Worm (Caenorhabditis elegans) whole organism, young adult: ENCODE results near the gene Y76B12C.6.
A peak's percentile ranks its signal among the peaks of the same experiment; 100 is the strongest.

Experiments used
- C06A6.2 ChIP-seq: fragments of 200-800 bp; sonication (Bioruptor generic); conservative IDR thresholded peaks from 2 replicates; pipeline ENCODE4 v1.3.6; 2022; ENCODE audit warnings: missing genetic modification characterization, missing compliant biosample characterization
- D2030.7 ChIP-seq: fragments of 200-800 bp; sonication (Bioruptor generic); IDR thresholded peaks from 2 replicates; pipeline ENCODE4 v1.3.6; 2022; ENCODE audit warnings: missing genetic modification reagents, missing genetic modification characterization, missing compliant biosample characterization
- F10E7.11 ChIP-seq: sonication (generic microtip); optimal IDR thresholded peaks from 2 replicates; lab custom pipeline; 2017; ENCODE audit warnings: mild to moderate bottlenecking, missing genetic modification characterization, moderate library complexity, missing compliant biosample characterization
- F23B12.7 ChIP-seq: sonication (generic microtip); optimal IDR thresholded peaks from 2 replicates; lab custom pipeline; 2017; ENCODE audit warnings: missing genetic modification characterization, mild to moderate bottlenecking, missing compliant biosample characterization, antibody characterized with exemption, moderate library complexity; ENCODE audit not compliant: insufficient read depth
- F52B5.7 ChIP-seq: sonication (generic microtip); optimal IDR thresholded peaks from 2 replicates; lab custom pipeline; 2016; ENCODE audit warnings: mild to moderate bottlenecking, missing genetic modification characterization, missing compliant biosample characterization
- F57A8.1 ChIP-seq: fragments of 200-800 bp; sonication (Bioruptor generic); optimal IDR thresholded peaks from 2 replicates; lab custom pipeline; 2018; ENCODE audit warnings: mild to moderate bottlenecking, missing genetic modification characterization, moderate library complexity, missing compliant biosample characterization
- F57C9.4 ChIP-seq: sonication (generic microtip); optimal IDR thresholded peaks from 2 replicates; lab custom pipeline; 2017; ENCODE audit warnings: mild to moderate bottlenecking, missing genetic modification characterization, missing compliant biosample characterization
- Y67H2A.10 ChIP-seq: fragments of 200-800 bp; sonication (Bioruptor generic); conservative IDR thresholded peaks from 2 replicates; pipeline ENCODE4 v1.3.6; 2022; ENCODE audit warnings: missing genetic modification reagents, missing genetic modification characterization, missing compliant biosample characterization
- Y79H2A.3 ChIP-seq: fragments of 200-800 bp; sonication (Bioruptor generic); conservative IDR thresholded peaks from 2 replicates; pipeline ENCODE4 v1.3.6; 2022; ENCODE audit warnings: missing genetic modification reagents, missing genetic modification characterization, missing compliant biosample characterization
- akir-1 ChIP-seq: fragments of 200-800 bp; sonication (Bioruptor generic); optimal IDR thresholded peaks from 2 replicates; lab custom pipeline; 2018; ENCODE audit warnings: mild to moderate bottlenecking, missing genetic modification characterization, moderate library complexity, missing compliant biosample characterization
- ama-1 ChIP-seq, 3 experiments: fragments of 150-350 bp in 1 of 3; sonication (generic microtip) in 2 of 3; optimal IDR thresholded peaks; 2 replicates each; lab custom pipeline; 2014 to 2018; ENCODE audit warnings: missing biosample characterization in 2 of 3, missing genetic modification characterization in 2 of 3, missing genetic modification reagents in 2 of 3
- attf-3 ChIP-seq: fragments of 200-800 bp; sonication (Bioruptor generic); conservative IDR thresholded peaks from 2 replicates; pipeline ENCODE4 v1.3.6; 2022; ENCODE audit warnings: missing genetic modification reagents, missing genetic modification characterization, missing compliant biosample characterization
- bed-1 ChIP-seq: fragments of 200-800 bp; sonication (Bioruptor generic); IDR thresholded peaks from 2 replicates; pipeline ENCODE4 v1.3.6; 2022; ENCODE audit warnings: missing genetic modification reagents, missing genetic modification characterization, missing compliant biosample characterization
- ceh-100 ChIP-seq: fragments of 200-800 bp; sonication (Bioruptor generic); IDR thresholded peaks from 2 replicates; pipeline ENCODE4 v1.3.6; 2022; ENCODE audit warnings: missing genetic modification reagents, missing genetic modification characterization, missing compliant biosample characterization
- ceh-40 ChIP-seq: fragments of 200-800 bp; sonication (Bioruptor generic); IDR thresholded peaks from 2 replicates; pipeline ENCODE4 v1.3.6; 2022; ENCODE audit warnings: missing genetic modification characterization, missing compliant biosample characterization
- ceh-79 ChIP-seq: sonication (generic microtip); optimal IDR thresholded peaks from 2 replicates; lab custom pipeline; 2017; ENCODE audit warnings: mild to moderate bottlenecking, missing genetic modification characterization, missing compliant biosample characterization
- ceh-91 ChIP-seq: fragments of 200-800 bp; sonication (Bioruptor generic); IDR thresholded peaks from 2 replicates; pipeline ENCODE4 v1.3.6; 2022; ENCODE audit warnings: missing genetic modification reagents, missing genetic modification characterization, missing compliant biosample characterization
- efl-1 ChIP-seq: fragments of 150-350 bp; optimal IDR thresholded peaks from 2 replicates; lab custom pipeline; 2014; ENCODE audit warnings: missing biosample characterization, missing genetic modification reagents, missing genetic modification characterization
- egrh-3 ChIP-seq: fragments of 200-800 bp; sonication (Bioruptor generic); IDR thresholded peaks from 2 replicates; pipeline ENCODE4 v1.3.6; 2022; ENCODE audit warnings: missing genetic modification reagents, missing genetic modification characterization, missing compliant biosample characterization
- ekl-4 ChIP-seq: fragments of 200-800 bp; sonication (Bioruptor generic); IDR thresholded peaks from 2 replicates; pipeline ENCODE4 v1.3.6; 2022; ENCODE audit warnings: missing genetic modification reagents, missing genetic modification characterization, missing compliant biosample characterization
- fkh-3 ChIP-seq: sonication (generic microtip); optimal IDR thresholded peaks from 2 replicates; lab custom pipeline; 2016; ENCODE audit warnings: mild to moderate bottlenecking, missing genetic modification characterization, missing compliant biosample characterization
- hlh-26 ChIP-seq: fragments of 200-800 bp; sonication (Bioruptor generic); conservative IDR thresholded peaks from 2 replicates; pipeline ENCODE4 v1.3.6; 2022; ENCODE audit warnings: missing genetic modification reagents, missing genetic modification characterization, missing compliant biosample characterization
- hmg-1.2 ChIP-seq: fragments of 200-800 bp; sonication (Bioruptor generic); IDR thresholded peaks from 2 replicates; pipeline ENCODE4 v1.3.6; 2022; ENCODE audit warnings: missing genetic modification reagents, missing genetic modification characterization, missing compliant biosample characterization
- hsf-1 ChIP-seq: fragments of 200-800 bp; sonication (Bioruptor generic); IDR thresholded peaks from 2 replicates; pipeline ENCODE4 v1.3.6; 2022; ENCODE audit warnings: missing genetic modification reagents, missing genetic modification characterization, missing compliant biosample characterization
- lin-26 ChIP-seq: fragments of 200-800 bp; sonication (Bioruptor generic); IDR thresholded peaks from 2 replicates; pipeline ENCODE4 v1.3.6; 2022; ENCODE audit warnings: missing genetic modification reagents, missing genetic modification characterization, missing compliant biosample characterization
- lir-1 ChIP-seq: fragments of 200-800 bp; sonication (Bioruptor generic); conservative IDR thresholded peaks from 2 replicates; pipeline ENCODE4 v1.3.6; 2022; ENCODE audit warnings: missing genetic modification reagents, missing genetic modification characterization, missing compliant biosample characterization
- madf-10 ChIP-seq: sonication (generic microtip); optimal IDR thresholded peaks from 2 replicates; lab custom pipeline; 2016; ENCODE audit warnings: mild to moderate bottlenecking, missing genetic modification characterization, missing compliant biosample characterization
- madf-6 ChIP-seq: fragments of 200-800 bp; sonication (Bioruptor generic); IDR thresholded peaks from 2 replicates; pipeline ENCODE4 v1.3.6; 2022; ENCODE audit warnings: missing genetic modification reagents, missing genetic modification characterization, missing compliant biosample characterization
- madf-8 ChIP-seq: fragments of 200-800 bp; sonication (Bioruptor generic); conservative IDR thresholded peaks from 2 replicates; pipeline ENCODE4 v1.3.6; 2022; ENCODE audit warnings: missing genetic modification reagents, missing genetic modification characterization, missing compliant biosample characterization
- nhr-90 ChIP-seq: sonication (generic microtip); optimal IDR thresholded peaks from 2 replicates; lab custom pipeline; 2016; ENCODE audit warnings: missing genotype, mild to moderate bottlenecking, missing genetic modification characterization, missing compliant biosample characterization
- pbrm-1 ChIP-seq: fragments of 200-800 bp; sonication (Bioruptor generic); IDR thresholded peaks from 2 replicates; pipeline ENCODE4 v1.3.6; 2022; ENCODE audit warnings: missing genetic modification reagents, missing genetic modification characterization, missing compliant biosample characterization
- rec-8 ChIP-seq, 2 experiments: sonication (generic microtip); optimal IDR thresholded peaks; 2 replicates each; lab custom pipeline; 2016; ENCODE audit warnings: mild to moderate bottlenecking in 2 of 2, missing genetic modification characterization in 2 of 2, missing genetic modification reagents in 2 of 2, missing genotype in 2 of 2, missing biosample characterization in 1 of 2, missing compliant biosample characterization in 1 of 2, moderate library complexity in 1 of 2
- rpc-1 ChIP-seq, 2 experiments: fragments of 150-350 bp in 1 of 2; sonication (generic microtip) in 1 of 2; optimal IDR thresholded peaks; 2 replicates each; lab custom pipeline; 2014 to 2018; ENCODE audit warnings: missing biosample characterization in 1 of 2, missing genetic modification characterization in 1 of 2, missing genetic modification reagents in 1 of 2, missing genotype in 1 of 2
- sdz-38 ChIP-seq: sonication (generic microtip); optimal IDR thresholded peaks from 2 replicates; lab custom pipeline; 2016; ENCODE audit warnings: missing genotype, missing genetic modification characterization, missing compliant biosample characterization
- snpc-1.1 ChIP-seq: sonication (generic microtip); optimal IDR thresholded peaks from 2 replicates; lab custom pipeline; 2017; ENCODE audit warnings: missing genetic modification characterization, mild to moderate bottlenecking, missing compliant biosample characterization, antibody characterized with exemption, moderate library complexity, missing genotype, missing genetic modification reagents; ENCODE audit not compliant: insufficient read depth
- tbp1 ChIP-seq: fragments of 200-800 bp; sonication (Bioruptor generic); optimal IDR thresholded peaks from 2 replicates; lab custom pipeline; 2018; ENCODE audit warnings: mild to moderate bottlenecking, missing genetic modification characterization, missing compliant biosample characterization
- tbx-9 ChIP-seq: sonication (generic microtip); optimal IDR thresholded peaks from 2 replicates; lab custom pipeline; 2016; ENCODE audit warnings: borderline replicate concordance, missing genetic modification characterization, inconsistent platforms, missing compliant biosample characterization
- unc-130 ChIP-seq: sonication (generic microtip); optimal IDR thresholded peaks from 2 replicates; lab custom pipeline; 2016; ENCODE audit warnings: missing genetic modification reagents, missing genetic modification characterization, missing compliant biosample characterization
- zfh-2 ChIP-seq: fragments of 200-800 bp; sonication (Bioruptor generic); conservative IDR thresholded peaks from 2 replicates; pipeline ENCODE4 v1.3.6; 2022; ENCODE audit warnings: missing genetic modification reagents, missing genetic modification characterization, missing compliant biosample characterization
- ztf-18 ChIP-seq: sonication (generic microtip); optimal IDR thresholded peaks from 2 replicates; lab custom pipeline; 2016; ENCODE audit warnings: missing genotype, mild to moderate bottlenecking, missing genetic modification characterization, missing compliant biosample characterization
- ztf-22 ChIP-seq: fragments of 200-800 bp; sonication (Bioruptor generic); optimal IDR thresholded peaks from 2 replicates; lab custom pipeline; 2018; ENCODE audit warnings: mild to moderate bottlenecking, missing genetic modification characterization, moderate library complexity, missing compliant biosample characterization
- ztf-28 ChIP-seq: fragments of 200-800 bp; sonication (Bioruptor generic); IDR thresholded peaks from 2 replicates; pipeline ENCODE4 v1.3.6; 2022; ENCODE audit warnings: missing genetic modification reagents, missing genetic modification characterization, missing compliant biosample characterization

Gene Y76B12C.6

ce11 chrIV:1970158-1970557 lies 11.0 kb upstream of the Y76B12C.6 start:
- no peak for TF ChIP-seq F57A8.1 (GFP tag; lab: Kevin White, UChicago)
- TF ChIP-seq efl-1 (GFP tag; lab: Kevin White, UChicago): peak; percentile 41
- TF ChIP-seq attf-3: peak; percentile 75
- no peak for TF ChIP-seq bed-1 (GFP tag; lab: Robert Waterston, UW)
- no peak for TF ChIP-seq ztf-22 (GFP tag; lab: Kevin White, UChicago)
- TF ChIP-seq madf-6 (GFP tag; lab: Robert Waterston, UW): peak; percentile 8; the same call in 1 of the 2 replicates
- TF ChIP-seq D2030.7: no peak
- TF ChIP-seq C06A6.2 (GFP tag; lab: Robert Waterston, UW): no peak
- TF ChIP-seq ztf-18: no peak
- 0 out of 2 replicates have a peak, but pooled peaks have one; percentile 11 for TF ChIP-seq madf-8
- 0 out of 2 replicates have a peak, but pooled peaks have one; percentile 18 for TF ChIP-seq ceh-91 (GFP tag; lab: Robert Waterston, UW)
- no peak for TF ChIP-seq F23B12.7 (tag; lab: Kevin White, UChicago)

- TF ChIP-seq akir-1 (GFP tag; lab: Kevin White, UChicago) (no peak), F10E7.11 (tag; lab: Kevin White, UChicago) (no peak), ztf-18 (no peak), nhr-90 (tag; lab: Kevin White, UChicago) (no peak), ceh-100 (GFP tag; lab: Robert Waterston, UW) (no peak), Y67H2A.10 (no peak), snpc-1.1 (tag; lab: Kevin White, UChicago) (no peak), Y79H2A.3 (no peak), madf-8 (no peak), attf-3 (no peak), ceh-79 (no peak), ztf-28 (GFP tag; lab: Robert Waterston, UW) (no peak), unc-130 (GFP tag; lab: Kevin White, UChicago) (no peak), ceh-40 (no peak), tbx-9 (tag; lab: Kevin White, UChicago) (no peak), hlh-26 (no peak)
Observed at ce11 chrIV:1971078-1971477, 10.1 kb upstream of the Y76B12C.6 start.

DNA sequence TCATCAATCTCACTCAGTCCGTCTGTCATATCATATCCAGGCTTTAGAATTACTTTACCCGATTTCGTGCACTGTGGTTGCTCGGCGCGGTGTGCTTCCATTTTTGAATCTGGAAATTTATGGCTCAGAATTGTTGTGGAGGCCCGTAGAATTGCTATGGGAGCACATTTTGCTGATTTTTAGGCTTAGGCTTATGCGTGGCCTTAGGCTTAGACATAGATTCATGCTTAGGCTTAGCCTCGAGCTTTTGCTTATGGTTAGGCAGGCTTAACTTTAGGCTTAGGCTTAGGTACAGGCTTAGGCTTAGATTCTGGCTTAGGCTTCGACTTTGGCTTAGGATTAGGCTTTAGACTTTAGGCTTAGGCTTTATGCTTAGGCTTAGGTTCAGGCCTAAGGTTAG lies 8.9 kb upstream of the Y76B12C.6 start, which contains the start of gene Y76B12C.4:
TSS of gene Y76B12C.4 (minus strand) at position 101 of the 400 bp plus-strand sequence.
- TF ChIP-seq madf-10 (tag; lab: Kevin White, UChicago): no peak
- no peak for TF ChIP-seq pbrm-1
- TF ChIP-seq fkh-3: no peak
- no peak for TF ChIP-seq zfh-2 (GFP tag; lab: Robert Waterston, UW)
- no peak for TF ChIP-seq hmg-1.2 (GFP tag; lab: Robert Waterston, UW)
- no peak for TF ChIP-seq F52B5.7 (tag; lab: Kevin White, UChicago)
- TF ChIP-seq ama-1 (optimal IDR thresholded peaks at IDR 0.05; lab: Kevin White, UChicago): no peak
- no peak for TF ChIP-seq ama-1 (GFP tag; optimal IDR thresholded peaks at IDR 0.05; lab: Kevin White, UChicago)
- no peak for TF ChIP-seq lir-1 (GFP tag; lab: Robert Waterston, UW)
- TF ChIP-seq tbp1 (GFP tag; lab: Kevin White, UChicago): no peak
- no peak for TF ChIP-seq sdz-38 (tag; lab: Kevin White, UChicago)
- no peak for TF ChIP-seq rpc-1 (optimal IDR thresholded peaks at IDR 0.05; lab: Kevin White, UChicago)
- no peak for TF ChIP-seq rpc-1 (tag; optimal IDR thresholded peaks at IDR 0.05; lab: Kevin White, UChicago)
- TF ChIP-seq F10E7.11 (tag; lab: Kevin White, UChicago): no peak
- no peak for TF ChIP-seq ceh-79
- TF ChIP-seq ekl-4 (GFP tag; lab: Robert Waterston, UW): no peak
- TF ChIP-seq lin-26 (GFP tag; lab: Robert Waterston, UW): no peak
- no peak for TF ChIP-seq hsf-1 (GFP tag; lab: Robert Waterston, UW)
- TF ChIP-seq rec-8 (tag; optimal IDR thresholded peaks at IDR 0.05; lab: Kevin White, UChicago): no peak
- no peak for TF ChIP-seq egrh-3 (GFP tag; lab: Robert Waterston, UW)
- no peak for TF ChIP-seq F57C9.4
- TF ChIP-seq, all 124 proteins: peak for 0
